Fruit fly (Drosophila melanogaster) whole organism, pupa: Measurements from ENCODE around the gene CG7970.
A peak's percentile ranks its signal among the peaks of the same experiment; 100 is the strongest.

Source experiments
- CG14655 ChIP-seq: fragments of 200-800 bp; sonication (Bioruptor generic); optimal IDR thresholded peaks from 3 replicates; lab custom pipeline; 2017; ENCODE audit warnings: mild to moderate bottlenecking, missing biosample characterization, missing genetic modification reagents, missing genetic modification characterization
- CG15710 ChIP-seq: fragments of 200-800 bp; sonication (Bioruptor generic); optimal IDR thresholded peaks from 2 replicates; lab custom pipeline; 2018; ENCODE audit warnings: missing biosample characterization, mild to moderate bottlenecking, missing genetic modification characterization, moderate library complexity
- CG34367 ChIP-seq: fragments of 200-800 bp; sonication (Bioruptor generic); optimal IDR thresholded peaks from 2 replicates; lab custom pipeline; 2018; ENCODE audit warnings: missing biosample characterization, mild to moderate bottlenecking, missing genetic modification characterization
- CG4496 ChIP-seq: fragments of 200-800 bp; sonication (Bioruptor generic); IDR thresholded peaks from 3 replicates; pipeline ENCODE4 v1.3.6; 2022; ENCODE audit warnings: missing biosample characterization, missing genetic modification characterization
- Pif1A ChIP-seq: fragments of 200-800 bp; sonication (Bioruptor generic); optimal IDR thresholded peaks from 3 replicates; lab custom pipeline; 2016; ENCODE audit warnings: missing biosample characterization, missing genetic modification characterization
- Pif1B ChIP-seq: fragments of 200-800 bp; sonication (Bioruptor generic); optimal IDR thresholded peaks from 3 replicates; lab custom pipeline; 2016; ENCODE audit warnings: missing biosample characterization, missing genetic modification characterization
- Snoo ChIP-seq: fragments of 200-800 bp; sonication (Bioruptor generic); optimal IDR thresholded peaks from 3 replicates; lab custom pipeline; 2017; ENCODE audit warnings: missing biosample characterization, mild to moderate bottlenecking, missing genetic modification characterization, inconsistent platforms
- gl ChIP-seq: fragments of 200-800 bp; sonication (Bioruptor generic); optimal IDR thresholded peaks from 2 replicates; lab custom pipeline; 2018; ENCODE audit warnings: missing biosample characterization, mild to moderate bottlenecking, missing genetic modification characterization

- no peak for TF ChIP-seq Snoo (tag; lab: Kevin White, UChicago)
- no peak for TF ChIP-seq CG4496 (GFP tag; lab: Robert Waterston, UW)
- peak; percentile 13 for TF ChIP-seq CG34367 (tag; lab: Kevin White, UChicago)
- TF ChIP-seq Pif1A (GFP tag; lab: Kevin White, UChicago), result no peak
- TF ChIP-seq CG14655 (GFP tag; lab: Kevin White, UChicago), result no peak
- peak; percentile 6 for TF ChIP-seq CG15710 (tag; lab: Kevin White, UChicago)
- TF ChIP-seq gl (tag; lab: Kevin White, UChicago), result no peak
- TF ChIP-seq Pif1B (GFP tag; lab: Kevin White, UChicago), result no peak
These were observed 23.3 kb upstream of the CG7970 start, which contains the start of gene GC for dm6 chr3L:1629064-1629777.
